Fruit fly (Drosophila melanogaster) whole organism, embryonic: ENCODE results near the gene CG5758.

Experiments used
- Aef1 ChIP-seq: fragments of 200-800 bp; sonication (Bioruptor generic); IDR thresholded peaks from 3 replicates; pipeline ENCODE4 v1.3.6; 2022; ENCODE audit warnings: missing biosample characterization, missing genetic modification characterization
- Atf-2 ChIP-seq: fragments of 200-800 bp; sonication (Bioruptor generic); optimal IDR thresholded peaks from 2 replicates; lab custom pipeline; 2016; ENCODE audit warnings: missing biosample characterization, missing genetic modification characterization
- Bteb2 ChIP-seq: fragments of 200-800 bp; sonication (Bioruptor generic); optimal IDR thresholded peaks from 2 replicates; lab custom pipeline; 2016; ENCODE audit warnings: missing biosample characterization, missing genetic modification characterization
- CG1024 ChIP-seq: fragments of 200-800 bp; sonication (Bioruptor generic); IDR thresholded peaks from 2 replicates; pipeline ENCODE4 v1.3.6; 2022; ENCODE audit warnings: missing biosample characterization, missing genetic modification characterization
- CG10267 ChIP-seq: fragments of 200-800 bp; sonication (Bioruptor generic); optimal IDR thresholded peaks from 2 replicates; lab custom pipeline; 2018; ENCODE audit warnings: missing biosample characterization, mild to moderate bottlenecking, missing genetic modification characterization, moderate library complexity
- CG10321 ChIP-seq: fragments of 200-800 bp; sonication (Bioruptor generic); IDR thresholded peaks from 2 replicates; pipeline ENCODE4 v1.3.6; 2022; ENCODE audit warnings: missing biosample characterization, missing genetic modification characterization
- CG14050 ChIP-seq: fragments of 200-800 bp; sonication (Bioruptor generic); IDR thresholded peaks from 3 replicates; pipeline ENCODE4 v1.3.6; 2022; ENCODE audit warnings: missing biosample characterization, missing genetic modification characterization
- CG14441 ChIP-seq: fragments of 200-800 bp; sonication (Bioruptor generic); IDR thresholded peaks from 2 replicates; pipeline ENCODE4 v1.3.6; 2022; ENCODE audit warnings: missing biosample characterization, missing genetic modification characterization
- CG15011 ChIP-seq: fragments of 200-800 bp; sonication (Bioruptor generic); optimal IDR thresholded peaks from 3 replicates; lab custom pipeline; 2018; ENCODE audit warnings: missing biosample characterization, mild to moderate bottlenecking, missing genetic modification characterization
- CG15073 ChIP-seq: fragments of 200-800 bp; sonication (Bioruptor generic); optimal IDR thresholded peaks from 2 replicates; lab custom pipeline; 2016; ENCODE audit warnings: missing biosample characterization, missing genetic modification characterization
- CG15269 ChIP-seq: fragments of 200-800 bp; sonication (Bioruptor generic); optimal IDR thresholded peaks from 2 replicates; lab custom pipeline; 2018; ENCODE audit warnings: missing biosample characterization, mild to moderate bottlenecking, missing genetic modification characterization, moderate library complexity
- CG1529 ChIP-seq: fragments of 200-800 bp; sonication (Bioruptor generic); optimal IDR thresholded peaks from 3 replicates; lab custom pipeline; 2018; ENCODE audit warnings: missing biosample characterization, missing genetic modification characterization
- CG15514 ChIP-seq: fragments of 200-800 bp; sonication (Bioruptor generic); optimal IDR thresholded peaks from 3 replicates; lab custom pipeline; 2017; ENCODE audit warnings: missing biosample characterization, missing genetic modification characterization, mild to moderate bottlenecking, moderate library complexity, missing genetic modification reagents
- CG2678 ChIP-seq: fragments of 200-800 bp; sonication (Bioruptor generic); optimal IDR thresholded peaks from 3 replicates; lab custom pipeline; 2019; ENCODE audit warnings: missing biosample characterization, mild to moderate bottlenecking, missing genetic modification characterization, moderate library complexity
- CG30403 ChIP-seq: fragments of 200-800 bp; sonication (Bioruptor generic); optimal IDR thresholded peaks from 3 replicates; lab custom pipeline; 2016; ENCODE audit warnings: missing biosample characterization, missing genetic modification characterization
- CG4282 ChIP-seq: fragments of 200-800 bp; sonication (Bioruptor generic); optimal IDR thresholded peaks from 2 replicates; lab custom pipeline; 2016; ENCODE audit warnings: missing biosample characterization, missing genetic modification characterization
- CG7357 ChIP-seq: fragments of 200-800 bp; sonication (Bioruptor generic); IDR thresholded peaks from 3 replicates; pipeline ENCODE4 v1.3.6; 2022; ENCODE audit warnings: missing biosample characterization, missing genetic modification characterization
- CG7839 ChIP-seq: fragments of 200-800 bp; sonication (Bioruptor generic); optimal IDR thresholded peaks from 3 replicates; lab custom pipeline; 2018; ENCODE audit warnings: missing biosample characterization, mild to moderate bottlenecking, missing genetic modification characterization, moderate library complexity
- CG9437 ChIP-seq: fragments of 200-800 bp; sonication (Bioruptor generic); optimal IDR thresholded peaks from 2 replicates; lab custom pipeline; 2018; ENCODE audit warnings: missing biosample characterization, mild to moderate bottlenecking, missing genetic modification characterization
- CG9876 ChIP-seq: fragments of 200-800 bp; sonication (Bioruptor generic); optimal IDR thresholded peaks from 2 replicates; lab custom pipeline; 2016; ENCODE audit warnings: missing biosample characterization, missing genetic modification characterization
- Camta ChIP-seq: fragments of 200-800 bp; sonication (Bioruptor generic); optimal IDR thresholded peaks from 2 replicates; lab custom pipeline; 2016; ENCODE audit warnings: missing biosample characterization, missing genetic modification characterization
- D ChIP-seq, 2 experiments: fragments of 200-800 bp in 1 of 2; fragments of >200 bp in 1 of 2; sonication (Bioruptor generic) in 1 of 2; optimal IDR thresholded peaks; 2 replicates in 1 of 2; 3 replicates in 1 of 2; lab custom pipeline; 2017; ENCODE audit warnings: mild to moderate bottlenecking in 1 of 2, missing biosample characterization in 1 of 2, missing genetic modification characterization in 1 of 2, missing genetic modification reagents in 1 of 2
- Dfd ChIP-seq, 2 experiments: fragments of >200 bp; optimal IDR thresholded peaks; 2 replicates each; lab custom pipeline; 2017; ENCODE audit warnings: missing biosample characterization in 2 of 2, missing genetic modification characterization in 2 of 2
- Dref ChIP-seq: fragments of 200-800 bp; sonication (Bioruptor generic); IDR thresholded peaks from 2 replicates; pipeline ENCODE4 v1.3.6; 2022; ENCODE audit warnings: missing biosample characterization, missing genetic modification characterization
- Gug ChIP-seq: fragments of 200-800 bp; sonication (Bioruptor generic); IDR thresholded peaks from 4 replicates; pipeline ENCODE4 v1.3.6; 2022; ENCODE audit warnings: missing biosample characterization, missing genetic modification characterization
- HLHmδ ChIP-seq: fragments of 200-800 bp; sonication (Bioruptor generic); optimal IDR thresholded peaks from 2 replicates; lab custom pipeline; 2018; ENCODE audit warnings: missing biosample characterization, mild to moderate bottlenecking, missing genetic modification characterization, moderate library complexity
- Mad ChIP-seq: fragments of 200-800 bp; sonication (Bioruptor generic); optimal IDR thresholded peaks from 2 replicates; lab custom pipeline; 2016; ENCODE audit warnings: missing biosample characterization, missing genetic modification characterization
- Med ChIP-seq: fragments of 200-800 bp; sonication (Bioruptor generic); peaks from one replicate; lab custom pipeline; 2016; ENCODE audit warnings: missing biosample characterization, missing genetic modification characterization, mild to moderate bottlenecking, inconsistent platforms, moderate library complexity
- NFAT ChIP-seq: fragments of 200-800 bp; sonication (Bioruptor generic); IDR thresholded peaks from 2 replicates; pipeline ENCODE4 v1.3.6; 2022; ENCODE audit warnings: missing biosample characterization, missing genetic modification characterization
- NK7.1 ChIP-seq: fragments of 200-800 bp; sonication (Bioruptor generic); optimal IDR thresholded peaks from 3 replicates; lab custom pipeline; 2016; ENCODE audit warnings: missing biosample characterization, missing genetic modification characterization
- Pdp1 ChIP-seq, 2 experiments: fragments of 200-800 bp; sonication (Bioruptor generic); optimal IDR thresholded peaks; 3 replicates each; lab custom pipeline; 2016; ENCODE audit warnings: missing biosample characterization in 2 of 2, missing genetic modification characterization in 2 of 2, mild to moderate bottlenecking in 1 of 2, moderate library complexity in 1 of 2
- ase ChIP-seq: fragments of 200-800 bp; sonication (Bioruptor generic); IDR thresholded peaks from 3 replicates; pipeline ENCODE4 v1.3.6; 2022; ENCODE audit warnings: missing biosample characterization, missing genetic modification characterization
- corto ChIP-seq: fragments of 200-800 bp; sonication (Bioruptor generic); optimal IDR thresholded peaks from 2 replicates; lab custom pipeline; 2016; ENCODE audit warnings: missing biosample characterization, mild to moderate bottlenecking, missing genetic modification characterization, moderate library complexity
- dm ChIP-seq: fragments of 200-800 bp; sonication (Bioruptor generic); optimal IDR thresholded peaks from 3 replicates; lab custom pipeline; 2016; ENCODE audit warnings: missing biosample characterization, missing genetic modification characterization
- fu2 ChIP-seq: fragments of 200-800 bp; sonication (Bioruptor generic); optimal IDR thresholded peaks from 2 replicates; lab custom pipeline; 2016; ENCODE audit warnings: missing biosample characterization, missing genetic modification characterization
- ken ChIP-seq: fragments of 200-800 bp; sonication (Bioruptor generic); IDR thresholded peaks from 3 replicates; pipeline ENCODE4 v1.3.6; 2022; ENCODE audit warnings: missing biosample characterization, missing genetic modification characterization
- mam ChIP-seq: fragments of 200-800 bp; sonication (Bioruptor generic); optimal IDR thresholded peaks from 3 replicates; lab custom pipeline; 2016; ENCODE audit warnings: missing biosample characterization, missing genetic modification characterization
- mld ChIP-seq: fragments of 200-800 bp; sonication (Bioruptor generic); IDR thresholded peaks from 3 replicates; pipeline ENCODE4 v1.3.6; 2022; ENCODE audit warnings: missing biosample characterization, missing genetic modification characterization; ENCODE audit not compliant: partially characterized antibody
- nau ChIP-seq: fragments of 200-800 bp; sonication (Bioruptor generic); optimal IDR thresholded peaks from 3 replicates; lab custom pipeline; 2017; ENCODE audit warnings: missing biosample characterization, mild to moderate bottlenecking, missing genetic modification characterization, missing genetic modification reagents
- org-1 ChIP-seq: fragments of 200-800 bp; sonication (Bioruptor generic); optimal IDR thresholded peaks from 2 replicates; lab custom pipeline; 2017; ENCODE audit warnings: missing biosample characterization, missing genetic modification characterization
- pum ChIP-seq: fragments of 200-800 bp; sonication (Bioruptor generic); optimal IDR thresholded peaks from 2 replicates; lab custom pipeline; 2016; ENCODE audit warnings: missing biosample characterization, missing genetic modification characterization
- repo ChIP-seq: fragments of 200-800 bp; sonication (Bioruptor generic); optimal IDR thresholded peaks from 2 replicates; lab custom pipeline; 2016; ENCODE audit warnings: missing biosample characterization, missing genetic modification characterization
- rib ChIP-seq: fragments of 200-800 bp; sonication (Bioruptor generic); IDR thresholded peaks from 2 replicates; pipeline ENCODE4 v1.3.6; 2022; ENCODE audit warnings: missing biosample characterization, missing genetic modification characterization
- sens ChIP-seq: fragments of 200-800 bp; sonication (Bioruptor generic); peaks from one replicate; lab custom pipeline; 2016; ENCODE audit warnings: missing biosample characterization, missing genetic modification characterization
- shn ChIP-seq: fragments of 200-800 bp; sonication (Bioruptor generic); optimal IDR thresholded peaks from 3 replicates; lab custom pipeline; 2016; ENCODE audit warnings: missing biosample characterization, missing genetic modification characterization
- sima ChIP-seq: fragments of 200-800 bp; sonication (Bioruptor generic); optimal IDR thresholded peaks from 2 replicates; lab custom pipeline; 2016; ENCODE audit warnings: missing biosample characterization, missing genetic modification characterization
- sna ChIP-seq: fragments of 200-800 bp; sonication (Bioruptor generic); IDR thresholded peaks from 2 replicates; pipeline ENCODE4 v1.3.6; 2022; ENCODE audit warnings: missing biosample characterization, missing genetic modification characterization; ENCODE audit not compliant: partially characterized antibody
- sr ChIP-seq: fragments of 200-800 bp; sonication (Bioruptor generic); IDR thresholded peaks from 3 replicates; pipeline ENCODE4 v1.3.6; 2022; ENCODE audit warnings: missing biosample characterization, missing genetic modification characterization
- sug ChIP-seq: fragments of 200-800 bp; optimal IDR thresholded peaks from 2 replicates; lab custom pipeline; 2019; ENCODE audit warnings: missing biosample characterization, mild to moderate bottlenecking, missing genetic modification characterization, moderate library complexity
- tgo ChIP-seq: fragments of 200-800 bp; sonication (Bioruptor generic); IDR thresholded peaks from 3 replicates; pipeline ENCODE4 v1.3.6; 2022; ENCODE audit warnings: missing biosample characterization, missing genetic modification characterization

CG5758 gene

dm6 chr2L:18148552-18149219 lies 28.9 kb downstream of the CG5758 start (continued):
- peak; percentile 68 for TF ChIP-seq CG1529 (GFP tag; lab: Kevin White, UChicago)
- TF ChIP-seq CG7839 (tag; lab: Kevin White, UChicago): peak; percentile 25
- TF ChIP-seq CG15269: peak; percentile 40
- TF ChIP-seq CG1024: peak; percentile 62; the same call in 1 of the 2 replicates
- no peak for TF ChIP-seq fu2 (GFP tag; lab: Kevin White, UChicago)
- TF ChIP-seq HLHmδ: peak; percentile 87
- TF ChIP-seq sima (GFP tag; lab: Kevin White, UChicago): no peak
- TF ChIP-seq CG15073 (GFP tag; lab: Kevin White, UChicago): no peak
- peak; percentile 58 for TF ChIP-seq Camta (GFP tag; lab: Kevin White, UChicago)
- TF ChIP-seq Dfd (GFP tag; optimal IDR thresholded peaks at IDR 0.05; lab: Kevin White, UChicago): no peak
- TF ChIP-seq Mad (GFP tag; lab: Kevin White, UChicago): peak; percentile 61
- TF ChIP-seq CG2678 (tag; lab: Kevin White, UChicago): peak; percentile 78
- TF ChIP-seq CG7357 (GFP tag; lab: Robert Waterston, UW): no peak
- no peak for TF ChIP-seq mam (GFP tag; lab: Kevin White, UChicago)
- TF ChIP-seq sug (tag; lab: Kevin White, UChicago): peak; percentile 77
- TF ChIP-seq Gug (GFP tag; lab: Robert Waterston, UW): no peak
- peak; percentile 71 for TF ChIP-seq CG15011 (GFP tag; lab: Kevin White, UChicago)
- TF ChIP-seq Atf-2 (GFP tag; lab: Kevin White, UChicago): no peak
- TF ChIP-seq D (optimal IDR thresholded peaks at IDR 0.05; lab: Kevin White, UChicago): no peak
- peak; percentile 64 for TF ChIP-seq D (GFP tag; optimal IDR thresholded peaks at IDR 0.05; lab: Kevin White, UChicago)
- TF ChIP-seq CG14050 (GFP tag; lab: Robert Waterston, UW): no peak; the same call in 2 of the 3 replicates
- TF ChIP-seq CG14441 (GFP tag; lab: Robert Waterston, UW): peak; percentile 47; the same call in 1 of the 2 replicates
- TF ChIP-seq CG9437 (GFP tag; lab: Kevin White, UChicago): no peak
- TF ChIP-seq rib (GFP tag; lab: Robert Waterston, UW): peak; percentile 83
- TF ChIP-seq Pdp1 (GFP tag; optimal IDR thresholded peaks at IDR 0.05; lab: Kevin White, UChicago): peak; percentile 3 to 48
- peak; percentile 15 for TF ChIP-seq CG4282 (GFP tag; lab: Kevin White, UChicago)
- peak; percentile 30; the same call in 1 of the 3 replicates for TF ChIP-seq tgo (GFP tag; lab: Robert Waterston, UW)
- no peak for TF ChIP-seq sna
- TF ChIP-seq dm (GFP tag; lab: Kevin White, UChicago): peak; percentile 28
- TF ChIP-seq Aef1 (GFP tag; lab: Robert Waterston, UW): no peak
- no peak for TF ChIP-seq corto (GFP tag; lab: Kevin White, UChicago)
- TF ChIP-seq CG9876 (GFP tag; lab: Kevin White, UChicago): peak; percentile 27
- TF ChIP-seq org-1: peak; percentile 71
- TF ChIP-seq NFAT (GFP tag; lab: Robert Waterston, UW): peak; percentile 76
- TF ChIP-seq CG10321 (GFP tag; lab: Robert Waterston, UW): no peak; the same call in 1 of the 2 replicates
- TF ChIP-seq mld (GFP tag; lab: Robert Waterston, UW): no peak
- TF ChIP-seq shn (GFP tag; lab: Kevin White, UChicago): peak; percentile 18
- peak; percentile 25 for TF ChIP-seq pum (GFP tag; lab: Kevin White, UChicago)
- TF ChIP-seq CG30403 (GFP tag; lab: Kevin White, UChicago): no peak
- no peak for TF ChIP-seq ase (GFP tag; lab: Robert Waterston, UW)
- TF ChIP-seq ken (GFP tag; lab: Robert Waterston, UW): peak; percentile 37; the same call in 1 of the 3 replicates
- no peak for TF ChIP-seq NK7.1 (GFP tag; lab: Kevin White, UChicago)
- TF ChIP-seq Med (GFP tag; lab: Kevin White, UChicago): peak; percentile 90
- peak; percentile 22 for TF ChIP-seq CG10267 (tag; lab: Kevin White, UChicago)
- peak; percentile 73 for TF ChIP-seq CG15514
- no peak for TF ChIP-seq Dref
- peak; percentile 95 for TF ChIP-seq sens
- peak; percentile 42 for TF ChIP-seq repo (GFP tag; lab: Kevin White, UChicago)
- TF ChIP-seq Bteb2 (GFP tag; lab: Kevin White, UChicago): no peak
- peak; percentile 68; the same call in 2 of the 3 replicates for TF ChIP-seq sr (GFP tag; lab: Robert Waterston, UW)
- peak; percentile 76 for TF ChIP-seq nau
